Worm (Caenorhabditis elegans): ENCODE results near the gene C10A4.10.

C10A4.10 gene

DNA sequence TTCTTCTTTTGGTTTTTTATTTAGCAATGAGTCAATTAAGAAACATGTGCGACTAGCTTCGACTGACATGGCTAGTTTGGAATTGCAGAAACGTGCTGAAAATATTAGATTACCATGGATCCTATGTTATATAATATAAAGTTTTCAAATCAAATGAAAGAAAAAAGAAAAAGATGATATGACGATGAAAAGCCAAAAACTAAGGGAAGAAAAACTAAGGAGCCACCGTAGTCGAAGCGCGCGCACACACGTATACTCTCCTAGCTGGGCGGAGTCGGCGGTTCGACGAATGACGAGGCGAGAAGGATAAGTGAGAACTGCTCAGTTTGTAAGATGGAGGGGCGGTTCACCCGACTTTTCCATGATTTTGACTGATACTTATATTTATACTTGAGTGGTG is 26.1 kb downstream of the C10A4.10 start, which contains the start of gene mnm-2:
mnm-2 (minus strand) TSS at position 101 of the 400 bp plus-strand sequence.
- TF ChIP-seq crh-2 (tag; optimal IDR thresholded peaks at IDR 0.05) (no peak), ceh-16 (tag; optimal IDR thresholded peaks at IDR 0.05) (no peak), zag-1 (tag; optimal IDR thresholded peaks at IDR 0.05) (no peak), gmeb-1 (tag; optimal IDR thresholded peaks at IDR 0.05) (no peak), ztf-1 (GFP tag; conservative IDR thresholded peaks at IDR 0.05) (no peak), sma-9 (GFP tag; optimal IDR thresholded peaks at IDR 0.05) (no peak), sma-9 (tag; optimal IDR thresholded peaks at IDR 0.05) (no peak), nhr-77 (tag; optimal IDR thresholded peaks at IDR 0.05) (no peak), unc-55 (GFP tag; optimal IDR thresholded peaks at IDR 0.05) (no peak), C34F6.9 (tag; optimal IDR thresholded peaks at IDR 0.05) (no peak), egl-27 (tag; optimal IDR thresholded peaks at IDR 0.05) (no peak), nhr-25 (tag; optimal IDR thresholded peaks at IDR 0.05) (no peak), ztf-11 (tag; optimal IDR thresholded peaks at IDR 0.05) (no peak), ZK546.5 (tag; optimal IDR thresholded peaks at IDR 0.05) (no peak)

DNA sequence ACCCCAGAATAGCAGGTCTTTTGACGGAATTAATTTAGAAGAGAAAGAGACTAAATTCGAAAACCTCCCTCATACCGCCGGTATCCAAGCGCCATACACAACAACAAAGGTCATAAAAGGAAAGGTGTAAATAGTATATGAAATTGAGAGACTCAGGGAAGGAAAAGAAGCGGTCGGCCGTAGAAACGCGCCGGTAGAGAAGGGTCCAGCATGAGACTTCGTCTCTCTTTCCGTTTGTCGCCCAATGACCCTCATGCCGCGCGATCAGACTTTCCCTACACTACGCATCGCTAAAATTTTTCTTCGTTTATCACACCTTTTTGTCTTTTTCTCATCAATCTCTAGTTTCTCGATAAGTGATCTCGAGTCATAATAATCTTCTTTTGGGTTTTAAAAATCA is 31.8 kb downstream of the C10A4.10 start:
- TF ChIP-seq F13H6.1 (tag; optimal IDR thresholded peaks at IDR 0.05) (no peak), lin-11 (tag; optimal IDR thresholded peaks at IDR 0.05) (no peak), unc-55 (GFP tag; optimal IDR thresholded peaks at IDR 0.05) (no peak), ceh-16 (tag; optimal IDR thresholded peaks at IDR 0.05) (peak; percentile 35), peb-1 (tag; optimal IDR thresholded peaks at IDR 0.05) (no peak), ztf-4 (tag; optimal IDR thresholded peaks at IDR 0.05) (no peak), nhr-21 (tag; optimal IDR thresholded peaks at IDR 0.05) (peak; percentile 32), nhr-129 (tag; optimal IDR thresholded peaks at IDR 0.05) (no peak), nhr-23 (tag; optimal IDR thresholded peaks at IDR 0.05) (no peak), fos-1 (tag; optimal IDR thresholded peaks at IDR 0.05) (peak; percentile 12), ceh-82 (tag; optimal IDR thresholded peaks at IDR 0.05) (no peak), unc-62 (GFP tag; optimal IDR thresholded peaks at IDR 0.05) (no peak), mdl-1 (tag; optimal IDR thresholded peaks at IDR 0.05) (no peak), blmp-1 (tag; optimal IDR thresholded peaks at IDR 0.05; ENCODE audit: insufficient read depth) (peak; percentile 63), nhr-25 (tag; optimal IDR thresholded peaks at IDR 0.05) (peak; percentile 68), lin-13 (GFP tag; optimal IDR thresholded peaks at IDR 0.05) (no peak), nhr-6 (tag; optimal IDR thresholded peaks at IDR 0.05) (no peak), mab-5 (tag; optimal IDR thresholded peaks at IDR 0.05) (no peak), elt-1 (tag; optimal IDR thresholded peaks at IDR 0.05) (no peak), sma-3 (GFP tag; optimal IDR thresholded peaks at IDR 0.05) (peak; percentile 52), Y55F3AM.14 (GFP tag; optimal IDR thresholded peaks at IDR 0.05) (no peak), sma-9 (GFP tag; optimal IDR thresholded peaks at IDR 0.05) (no peak), sma-9 (tag; optimal IDR thresholded peaks at IDR 0.05) (no peak), mbf-1 (tag; optimal IDR thresholded peaks at IDR 0.05) (no peak)

DNA sequence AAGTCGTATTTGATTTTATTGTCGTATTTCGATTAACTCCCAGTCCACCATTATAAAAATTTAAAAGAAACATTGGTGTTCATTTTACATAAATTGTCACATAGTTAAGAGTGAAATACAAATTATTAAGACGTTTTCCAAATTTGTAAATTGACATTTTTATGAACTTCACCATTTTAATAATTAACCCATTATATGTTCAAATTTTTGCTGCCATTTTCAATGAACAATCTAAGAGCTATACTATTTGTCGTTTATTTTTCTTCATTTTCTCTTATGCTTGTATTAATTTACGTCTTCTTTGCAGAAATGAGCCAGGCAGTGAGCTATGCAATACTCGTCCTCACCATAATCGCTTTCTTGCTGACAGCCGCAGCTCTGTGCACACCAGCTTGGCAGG is 32.5 kb downstream of the C10A4.10 start, which contains the start of gene clc-2:
clc-2 (plus strand) TSS at position 301 of the 400 bp plus-strand sequence.
- TF ChIP-seq mab-5 (tag; optimal IDR thresholded peaks at IDR 0.05): no peak
- TF ChIP-seq blmp-1 (tag; optimal IDR thresholded peaks at IDR 0.05; ENCODE audit: insufficient read depth): no peak
- no peak for TF ChIP-seq nhr-25 (tag; optimal IDR thresholded peaks at IDR 0.05)
- TF ChIP-seq ztf-1 (GFP tag; conservative IDR thresholded peaks at IDR 0.05): no peak
- no peak for TF ChIP-seq unc-62 (GFP tag; optimal IDR thresholded peaks at IDR 0.05)
- no peak for TF ChIP-seq gmeb-1 (tag; optimal IDR thresholded peaks at IDR 0.05)
- TF ChIP-seq ztf-4 (tag; optimal IDR thresholded peaks at IDR 0.05): no peak
- TF ChIP-seq ama-1 (optimal IDR thresholded peaks at IDR 0.05): no peak
- no peak for TF ChIP-seq elt-3 (tag; optimal IDR thresholded peaks at IDR 0.05)
- TF ChIP-seq Y55F3AM.14 (GFP tag; optimal IDR thresholded peaks at IDR 0.05): no peak
- no peak for TF ChIP-seq nhr-6 (tag; optimal IDR thresholded peaks at IDR 0.05)

DNA sequence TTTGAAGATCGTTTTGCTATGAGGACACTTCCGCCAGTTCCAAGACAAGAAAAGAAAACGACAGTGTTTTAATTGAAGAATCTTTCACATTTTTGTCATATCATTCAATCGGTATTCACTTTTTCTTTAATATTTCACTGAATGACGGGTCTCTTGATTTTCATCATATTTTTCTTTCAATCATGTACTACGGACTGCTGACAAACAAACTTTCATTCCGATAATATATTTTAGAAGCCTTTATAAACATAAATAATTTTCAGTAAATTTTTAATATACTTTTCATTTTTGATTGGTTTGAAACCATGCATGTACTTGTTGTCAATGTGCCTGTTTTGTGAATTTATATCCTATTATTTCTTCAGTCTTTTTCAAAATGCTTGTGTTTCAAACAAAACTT is 34.6 kb downstream of the C10A4.10 start, which contains the start of gene clc-5:
clc-5 (plus strand) TSS at position 301 of the 400 bp plus-strand sequence.
- TF ChIP-seq nhr-25 (tag; optimal IDR thresholded peaks at IDR 0.05): no peak
- no peak for TF ChIP-seq Y55F3AM.14 (GFP tag; optimal IDR thresholded peaks at IDR 0.05)
- TF ChIP-seq ama-1 (optimal IDR thresholded peaks at IDR 0.05): no peak
- no peak for TF ChIP-seq ceh-82 (tag; optimal IDR thresholded peaks at IDR 0.05)
- TF ChIP-seq lsy-2 (tag; optimal IDR thresholded peaks at IDR 0.05): no peak
- TF ChIP-seq elt-1 (tag; optimal IDR thresholded peaks at IDR 0.05): no peak
- TF ChIP-seq nhr-11 (tag; optimal IDR thresholded peaks at IDR 0.05): no peak
- no peak for TF ChIP-seq ztf-4 (tag; optimal IDR thresholded peaks at IDR 0.05)
- TF ChIP-seq C34F6.9 (tag; optimal IDR thresholded peaks at IDR 0.05): no peak
- TF ChIP-seq skn-1 (tag; optimal IDR thresholded peaks at IDR 0.05): no peak
- no peak for TF ChIP-seq nhr-10 (tag; optimal IDR thresholded peaks at IDR 0.05)
- no peak for TF ChIP-seq sma-3 (GFP tag; optimal IDR thresholded peaks at IDR 0.05)

All from whole organism, L2 larva.